Worm (Caenorhabditis elegans) whole organism, mixed stage, embryonic: ENCODE data around the gene F08H9.4.

Source experiments
- M03D4.4 ChIP-seq: sonication (generic microtip); optimal IDR thresholded peaks from 2 replicates; lab custom pipeline; 2017; ENCODE audit warnings: mild to moderate bottlenecking, missing genetic modification characterization, missing compliant biosample characterization
- blmp-1 ChIP-seq: fragments of 150-350 bp; optimal IDR thresholded peaks from 2 replicates; lab custom pipeline; 2014; ENCODE audit warnings: missing biosample characterization, missing genetic modification characterization
- ceh-39 ChIP-seq: fragments of 150-350 bp; optimal IDR thresholded peaks from 2 replicates; lab custom pipeline; 2014; ENCODE audit warnings: missing biosample characterization, missing genetic modification characterization
- ceh-43 ChIP-seq: fragments of 200-800 bp; sonication (Bioruptor generic); optimal IDR thresholded peaks from 2 replicates; lab custom pipeline; 2018; ENCODE audit warnings: mild to moderate bottlenecking, missing genetic modification characterization, moderate library complexity, missing compliant biosample characterization
- ceh-83 ChIP-seq: fragments of 200-800 bp; sonication (Bioruptor generic); optimal IDR thresholded peaks from 2 replicates; lab custom pipeline; 2018; ENCODE audit warnings: mild to moderate bottlenecking, missing genetic modification characterization, missing compliant biosample characterization
- cnd-1 ChIP-seq: fragments of 200-800 bp; sonication (Bioruptor generic); optimal IDR thresholded peaks from 2 replicates; lab custom pipeline; 2018; ENCODE audit warnings: mild to moderate bottlenecking, missing genetic modification characterization, missing compliant biosample characterization
- elt-3 ChIP-seq: fragments of 150-350 bp; optimal IDR thresholded peaks from 2 replicates; lab custom pipeline; 2014; ENCODE audit warnings: missing biosample characterization, missing genetic modification characterization
- flh-1 ChIP-seq: fragments of 200-800 bp; sonication (Bioruptor generic); optimal IDR thresholded peaks from 2 replicates; lab custom pipeline; 2018; ENCODE audit warnings: mild to moderate bottlenecking, missing genetic modification characterization, moderate library complexity, missing compliant biosample characterization
- lin-13 ChIP-seq: fragments of 150-350 bp; optimal IDR thresholded peaks from 2 replicates; lab custom pipeline; 2014; ENCODE audit warnings: missing biosample characterization, missing genetic modification characterization
- lin-32 ChIP-seq: fragments of 200-800 bp; sonication (Bioruptor generic); optimal IDR thresholded peaks from 2 replicates; lab custom pipeline; 2018; ENCODE audit warnings: mild to moderate bottlenecking, missing genetic modification characterization, missing compliant biosample characterization
- lsy-2 ChIP-seq: fragments of 150-350 bp; optimal IDR thresholded peaks from 2 replicates; lab custom pipeline; 2014; ENCODE audit warnings: missing biosample characterization, missing genetic modification characterization
- mab-5 ChIP-seq: fragments of 150-350 bp; optimal IDR thresholded peaks from 2 replicates; lab custom pipeline; 2014; ENCODE audit warnings: missing biosample characterization, missing genetic modification characterization
- mep-1 ChIP-seq: fragments of 150-350 bp; optimal IDR thresholded peaks from 2 replicates; lab custom pipeline; 2017; ENCODE audit warnings: missing biosample characterization, missing genetic modification reagents, missing genetic modification characterization, inconsistent platforms
- nhr-12 ChIP-seq: fragments of 150-350 bp; optimal IDR thresholded peaks from 2 replicates; lab custom pipeline; 2014; ENCODE audit warnings: missing biosample characterization, missing genetic modification characterization
- nhr-2 ChIP-seq: fragments of 150-350 bp; optimal IDR thresholded peaks from 2 replicates; lab custom pipeline; 2014; ENCODE audit warnings: missing biosample characterization, missing genetic modification characterization
- nhr-237 ChIP-seq: fragments of 150-350 bp; optimal IDR thresholded peaks from 2 replicates; lab custom pipeline; 2014; ENCODE audit warnings: missing biosample characterization, missing genetic modification characterization
- nhr-28 ChIP-seq: fragments of 150-350 bp; optimal IDR thresholded peaks from 2 replicates; lab custom pipeline; 2014; ENCODE audit warnings: missing biosample characterization, missing genetic modification characterization
- nhr-76 ChIP-seq: sonication (generic microtip); optimal IDR thresholded peaks from 2 replicates; lab custom pipeline; 2017; ENCODE audit warnings: missing biosample characterization, missing genetic modification characterization
- pha-4 ChIP-seq: fragments of 150-350 bp; optimal IDR thresholded peaks from 2 replicates; lab custom pipeline; 2018; ENCODE audit warnings: missing biosample characterization, missing genetic modification reagents, missing genetic modification characterization
- sem-2 ChIP-seq: fragments of 200-800 bp; sonication (Bioruptor generic); optimal IDR thresholded peaks from 2 replicates; lab custom pipeline; 2018; ENCODE audit warnings: mild to moderate bottlenecking, missing genetic modification characterization, missing compliant biosample characterization
- snpc-4 ChIP-seq: fragments of 150-350 bp; optimal IDR thresholded peaks from 2 replicates; lab custom pipeline; 2014; ENCODE audit warnings: missing biosample characterization, missing genetic modification characterization
- tbx-8 ChIP-seq: fragments of 200-800 bp; sonication (Bioruptor generic); optimal IDR thresholded peaks from 2 replicates; lab custom pipeline; 2018; ENCODE audit warnings: mild to moderate bottlenecking, missing genetic modification characterization, moderate library complexity, missing compliant biosample characterization
- unc-120 ChIP-seq: sonication (generic microtip); optimal IDR thresholded peaks from 2 replicates; lab custom pipeline; 2017; ENCODE audit warnings: missing genetic modification characterization, missing compliant biosample characterization; ENCODE audit not compliant: poor library complexity, severe bottlenecking
- unc-39 ChIP-seq: fragments of 150-350 bp; optimal IDR thresholded peaks from 2 replicates; lab custom pipeline; 2014; ENCODE audit warnings: missing biosample characterization, missing genetic modification characterization
- zip-8 ChIP-seq: fragments of 150-350 bp; optimal IDR thresholded peaks from 2 replicates; lab custom pipeline; 2014; ENCODE audit warnings: missing biosample characterization, missing genetic modification characterization

Gene F08H9.4

ce11 chrV:14443471-14444015, 20.7 kb downstream of the F08H9.4 start:
- peak; percentile 16 for TF ChIP-seq cnd-1 (tag; lab: Kevin White, UChicago)

- no peak for TF ChIP-seq lin-13 (tag; lab: Kevin White, UChicago)
- no peak for TF ChIP-seq unc-39 (tag; lab: Kevin White, UChicago)
- no peak for TF ChIP-seq ceh-83 (GFP tag; lab: Kevin White, UChicago)
- TF ChIP-seq, all 35 proteins: peak for 0
These were observed 23.4 kb downstream of the F08H9.4 start, which contains the start of gene F23B12.4 for ce11 chrV:14440841-14441240. Gene F23B12.4 (plus strand): TSS chrV:14441141.

- TF ChIP-seq lsy-2 (tag; lab: Kevin White, UChicago) (no peak), unc-120 (tag; lab: Kevin White, UChicago) (no peak), mab-5 (tag; lab: Kevin White, UChicago) (no peak), pha-4 (no peak), nhr-12 (tag; lab: Kevin White, UChicago) (no peak), elt-3 (no peak), lin-32 (GFP tag; lab: Kevin White, UChicago) (no peak), nhr-28 (tag; lab: Kevin White, UChicago) (no peak)
These were observed 25.0 kb downstream of the F08H9.4 start for ce11 chrV:14439236-14439635.

ce11 chrV:14438099-14438739, 26.0 kb downstream of the F08H9.4 start:
- TF ChIP-seq flh-1 (GFP tag; lab: Kevin White, UChicago) (no peak), lin-32 (GFP tag; lab: Kevin White, UChicago) (peak; percentile 97), nhr-2 (tag; lab: Kevin White, UChicago) (peak; percentile 17)

- TF ChIP-seq nhr-237 (tag; lab: Kevin White, UChicago), result no peak
- TF ChIP-seq nhr-2 (tag; lab: Kevin White, UChicago), result peak; percentile 53
- peak; percentile 51 for TF ChIP-seq zip-8 (tag; lab: Kevin White, UChicago)
- no peak for TF ChIP-seq ceh-43 (GFP tag; lab: Kevin White, UChicago)
- TF ChIP-seq nhr-76 (tag; lab: Kevin White, UChicago), result no peak
- TF ChIP-seq blmp-1, result no peak
- TF ChIP-seq, all 35 proteins: peak for 2
These were observed 26.9 kb downstream of the F08H9.4 start for ce11 chrV:14437355-14437754.

- TF ChIP-seq nhr-2 (tag; lab: Kevin White, UChicago) (peak; percentile 65), ceh-39 (tag; lab: Kevin White, UChicago) (no peak)
These were observed 28.0 kb downstream of the F08H9.4 start for ce11 chrV:14436195-14436594.

- TF ChIP-seq zip-8 (tag; lab: Kevin White, UChicago), result peak; percentile 85
- TF ChIP-seq mep-1, result no peak
- no peak for TF ChIP-seq mab-5 (tag; lab: Kevin White, UChicago)
- peak; percentile 97 for TF ChIP-seq nhr-2 (tag; lab: Kevin White, UChicago)
- TF ChIP-seq blmp-1, result no peak
These were observed 30.6 kb downstream of the F08H9.4 start for ce11 chrV:14433584-14433983.

ce11 chrV:14432259-14432658, 32.0 kb downstream of the F08H9.4 start, which contains the start of gene egl-1:
Gene egl-1 (minus strand): TSS chrV:14432359.
- TF ChIP-seq zip-8 (tag; lab: Kevin White, UChicago) (peak; percentile 77), snpc-4 (tag; lab: Kevin White, UChicago) (no peak)

ce11 chrV:14428865-14429264, 35.4 kb downstream of the F08H9.4 start, which contains the start of gene F23B12.1:
Gene F23B12.1 (plus strand): TSS chrV:14429165.
- TF ChIP-seq sem-2 (GFP tag; lab: Kevin White, UChicago) (no peak), pha-4 (no peak), nhr-76 (tag; lab: Kevin White, UChicago) (no peak), flh-1 (GFP tag; lab: Kevin White, UChicago) (no peak), tbx-8 (GFP tag; lab: Kevin White, UChicago) (no peak), nhr-2 (tag; lab: Kevin White, UChicago) (no peak), M03D4.4 (tag; lab: Kevin White, UChicago) (no peak), elt-3 (no peak), nhr-12 (tag; lab: Kevin White, UChicago) (no peak), lin-32 (GFP tag; lab: Kevin White, UChicago) (no peak), unc-120 (tag; lab: Kevin White, UChicago) (no peak), cnd-1 (tag; lab: Kevin White, UChicago) (no peak), lsy-2 (tag; lab: Kevin White, UChicago) (no peak), unc-39 (tag; lab: Kevin White, UChicago) (no peak)
